Worm (Caenorhabditis elegans) whole organism, mixed stage, embryonic: ENCODE measurements around the gene F17H10.4.

Experiments used
- M03D4.4 ChIP-seq: sonication (generic microtip); optimal IDR thresholded peaks from 2 replicates; lab custom pipeline; 2017; ENCODE audit warnings: mild to moderate bottlenecking, missing genetic modification characterization, missing compliant biosample characterization
- blmp-1 ChIP-seq: fragments of 150-350 bp; optimal IDR thresholded peaks from 2 replicates; lab custom pipeline; 2014; ENCODE audit warnings: missing biosample characterization, missing genetic modification characterization
- ceh-39 ChIP-seq: fragments of 150-350 bp; optimal IDR thresholded peaks from 2 replicates; lab custom pipeline; 2014; ENCODE audit warnings: missing biosample characterization, missing genetic modification characterization
- ceh-43 ChIP-seq: fragments of 200-800 bp; sonication (Bioruptor generic); optimal IDR thresholded peaks from 2 replicates; lab custom pipeline; 2018; ENCODE audit warnings: mild to moderate bottlenecking, missing genetic modification characterization, moderate library complexity, missing compliant biosample characterization
- ceh-83 ChIP-seq: fragments of 200-800 bp; sonication (Bioruptor generic); optimal IDR thresholded peaks from 2 replicates; lab custom pipeline; 2018; ENCODE audit warnings: mild to moderate bottlenecking, missing genetic modification characterization, missing compliant biosample characterization
- ces-1 ChIP-seq: fragments of 150-350 bp; optimal IDR thresholded peaks from 2 replicates; lab custom pipeline; 2014; ENCODE audit warnings: missing biosample characterization, missing genetic modification reagents, missing genetic modification characterization
- cnd-1 ChIP-seq: fragments of 200-800 bp; sonication (Bioruptor generic); optimal IDR thresholded peaks from 2 replicates; lab custom pipeline; 2018; ENCODE audit warnings: mild to moderate bottlenecking, missing genetic modification characterization, missing compliant biosample characterization
- elt-1 ChIP-seq: sonication (generic microtip); optimal IDR thresholded peaks from 2 replicates; lab custom pipeline; 2017; ENCODE audit warnings: missing genetic modification characterization, mild to moderate bottlenecking, missing compliant biosample characterization, antibody characterized with exemption, moderate library complexity, borderline replicate concordance; ENCODE audit not compliant: insufficient read depth
- elt-3 ChIP-seq: fragments of 150-350 bp; optimal IDR thresholded peaks from 2 replicates; lab custom pipeline; 2014; ENCODE audit warnings: missing biosample characterization, missing genetic modification characterization
- flh-1 ChIP-seq: fragments of 200-800 bp; sonication (Bioruptor generic); optimal IDR thresholded peaks from 2 replicates; lab custom pipeline; 2018; ENCODE audit warnings: mild to moderate bottlenecking, missing genetic modification characterization, moderate library complexity, missing compliant biosample characterization
- ham-2 ChIP-seq: fragments of 200-800 bp; sonication (Bioruptor generic); optimal IDR thresholded peaks from 2 replicates; lab custom pipeline; 2018; ENCODE audit warnings: mild to moderate bottlenecking, missing genetic modification characterization, missing compliant biosample characterization
- hlh-1 ChIP-seq: fragments of 150-350 bp; optimal IDR thresholded peaks from 2 replicates; lab custom pipeline; 2014; ENCODE audit warnings: missing biosample characterization, missing genetic modification reagents, missing genetic modification characterization
- lin-13 ChIP-seq: fragments of 150-350 bp; optimal IDR thresholded peaks from 2 replicates; lab custom pipeline; 2014; ENCODE audit warnings: missing biosample characterization, missing genetic modification characterization
- lsy-2 ChIP-seq: fragments of 150-350 bp; optimal IDR thresholded peaks from 2 replicates; lab custom pipeline; 2014; ENCODE audit warnings: missing biosample characterization, missing genetic modification characterization
- mab-5 ChIP-seq: fragments of 150-350 bp; optimal IDR thresholded peaks from 2 replicates; lab custom pipeline; 2014; ENCODE audit warnings: missing biosample characterization, missing genetic modification characterization
- nhr-12 ChIP-seq: fragments of 150-350 bp; optimal IDR thresholded peaks from 2 replicates; lab custom pipeline; 2014; ENCODE audit warnings: missing biosample characterization, missing genetic modification characterization
- nhr-2 ChIP-seq: fragments of 150-350 bp; optimal IDR thresholded peaks from 2 replicates; lab custom pipeline; 2014; ENCODE audit warnings: missing biosample characterization, missing genetic modification characterization
- nhr-237 ChIP-seq: fragments of 150-350 bp; optimal IDR thresholded peaks from 2 replicates; lab custom pipeline; 2014; ENCODE audit warnings: missing biosample characterization, missing genetic modification characterization
- nhr-28 ChIP-seq: fragments of 150-350 bp; optimal IDR thresholded peaks from 2 replicates; lab custom pipeline; 2014; ENCODE audit warnings: missing biosample characterization, missing genetic modification characterization
- nhr-76 ChIP-seq: sonication (generic microtip); optimal IDR thresholded peaks from 2 replicates; lab custom pipeline; 2017; ENCODE audit warnings: missing biosample characterization, missing genetic modification characterization
- pha-4 ChIP-seq: fragments of 150-350 bp; optimal IDR thresholded peaks from 2 replicates; lab custom pipeline; 2018; ENCODE audit warnings: missing biosample characterization, missing genetic modification reagents, missing genetic modification characterization
- sem-2 ChIP-seq: fragments of 200-800 bp; sonication (Bioruptor generic); optimal IDR thresholded peaks from 2 replicates; lab custom pipeline; 2018; ENCODE audit warnings: mild to moderate bottlenecking, missing genetic modification characterization, missing compliant biosample characterization
- snpc-4 ChIP-seq: fragments of 150-350 bp; optimal IDR thresholded peaks from 2 replicates; lab custom pipeline; 2014; ENCODE audit warnings: missing biosample characterization, missing genetic modification characterization
- sptf-1 ChIP-seq: sonication (generic microtip); optimal IDR thresholded peaks from 2 replicates; lab custom pipeline; 2017; ENCODE audit warnings: mild to moderate bottlenecking, missing genetic modification characterization, moderate library complexity, missing compliant biosample characterization
- tbx-8 ChIP-seq: fragments of 200-800 bp; sonication (Bioruptor generic); optimal IDR thresholded peaks from 2 replicates; lab custom pipeline; 2018; ENCODE audit warnings: mild to moderate bottlenecking, missing genetic modification characterization, moderate library complexity, missing compliant biosample characterization
- unc-39 ChIP-seq: fragments of 150-350 bp; optimal IDR thresholded peaks from 2 replicates; lab custom pipeline; 2014; ENCODE audit warnings: missing biosample characterization, missing genetic modification characterization
- unc-62 ChIP-seq: fragments of 150-350 bp; optimal IDR thresholded peaks from 2 replicates; lab custom pipeline; 2014; ENCODE audit warnings: missing biosample characterization, missing genetic modification reagents, missing genetic modification characterization
- zip-8 ChIP-seq: fragments of 150-350 bp; optimal IDR thresholded peaks from 2 replicates; lab custom pipeline; 2014; ENCODE audit warnings: missing biosample characterization, missing genetic modification characterization

Gene F17H10.4

ce11 chrX:13165686-13166085 is 39.4 kb upstream of the F17H10.4 start:
- TF ChIP-seq hlh-1 (tag; lab: Kevin White, UChicago) = no peak
- TF ChIP-seq sem-2 (GFP tag; lab: Kevin White, UChicago) = no peak
- peak; percentile 57 for TF ChIP-seq elt-3
- peak; percentile 17 for TF ChIP-seq blmp-1 (tag; lab: Kevin White, UChicago)
- TF ChIP-seq, all 35 proteins: peak for 2

ce11 chrX:13164301-13164700 is 38.0 kb upstream of the F17H10.4 start:
- peak; percentile 49 for TF ChIP-seq ham-2 (GFP tag; lab: Kevin White, UChicago)
- TF ChIP-seq ceh-43 = no peak
- no peak for TF ChIP-seq cnd-1 (tag; lab: Kevin White, UChicago)
- peak; percentile 2 for TF ChIP-seq zip-8 (tag; lab: Kevin White, UChicago)
- no peak for TF ChIP-seq elt-3
- TF ChIP-seq elt-1 (tag; lab: Kevin White, UChicago) = peak; percentile 5
- TF ChIP-seq snpc-4 (tag; lab: Kevin White, UChicago) = no peak
- no peak for TF ChIP-seq nhr-237 (tag; lab: Kevin White, UChicago)
- TF ChIP-seq sem-2 (GFP tag; lab: Kevin White, UChicago) = no peak
- no peak for TF ChIP-seq flh-1 (GFP tag; lab: Kevin White, UChicago)
- no peak for TF ChIP-seq unc-62 (GFP tag; lab: Kevin White, UChicago)
- no peak for TF ChIP-seq lin-13

- TF ChIP-seq flh-1 (GFP tag; lab: Kevin White, UChicago) (no peak), elt-3 (no peak), nhr-12 (tag; lab: Kevin White, UChicago) (no peak), pha-4 (no peak), sptf-1 (tag; lab: Kevin White, UChicago) (no peak)
Observed at ce11 chrX:13163185-13163584, 36.9 kb upstream of the F17H10.4 start.

- TF ChIP-seq unc-62 (GFP tag; lab: Kevin White, UChicago) = no peak
- no peak for TF ChIP-seq lin-13
- TF ChIP-seq sptf-1 (tag; lab: Kevin White, UChicago) = no peak
- TF ChIP-seq tbx-8 = no peak
- TF ChIP-seq ceh-83 (GFP tag; lab: Kevin White, UChicago) = no peak
- TF ChIP-seq nhr-12 (tag; lab: Kevin White, UChicago) = no peak
- TF ChIP-seq nhr-76 = no peak
- no peak for TF ChIP-seq blmp-1 (tag; lab: Kevin White, UChicago)
- no peak for TF ChIP-seq elt-3
- no peak for TF ChIP-seq unc-39
- TF ChIP-seq ceh-39 (tag; lab: Kevin White, UChicago) = no peak
- no peak for TF ChIP-seq ceh-43
- TF ChIP-seq ces-1 (GFP tag; lab: Kevin White, UChicago) = no peak
Observed at ce11 chrX:13162351-13163038, 36.2 kb upstream of the F17H10.4 start.

ce11 chrX:13161778-13162177 is 35.5 kb upstream of the F17H10.4 start:
- TF ChIP-seq zip-8 (tag; lab: Kevin White, UChicago) (no peak), ces-1 (GFP tag; lab: Kevin White, UChicago) (no peak), nhr-28 (tag; lab: Kevin White, UChicago) (no peak), nhr-2 (tag; lab: Kevin White, UChicago) (no peak), tbx-8 (no peak), mab-5 (tag; lab: Kevin White, UChicago) (no peak), lsy-2 (no peak), flh-1 (GFP tag; lab: Kevin White, UChicago) (no peak), unc-62 (GFP tag; lab: Kevin White, UChicago) (no peak), blmp-1 (tag; lab: Kevin White, UChicago) (no peak), lin-13 (no peak), elt-3 (no peak), hlh-1 (tag; lab: Kevin White, UChicago) (no peak), elt-1 (tag; lab: Kevin White, UChicago) (no peak), sem-2 (GFP tag; lab: Kevin White, UChicago) (no peak), M03D4.4 (tag; lab: Kevin White, UChicago) (no peak), ham-2 (GFP tag; lab: Kevin White, UChicago) (no peak)
- TF ChIP-seq, all 35 proteins: peak for 0

ce11 chrX:13159890-13160289 is 33.6 kb upstream of the F17H10.4 start:
- TF ChIP-seq sem-2 (GFP tag; lab: Kevin White, UChicago) = no peak
- no peak for TF ChIP-seq blmp-1 (tag; lab: Kevin White, UChicago)
- no peak for TF ChIP-seq lsy-2
